Worm (Caenorhabditis elegans) whole organism, L4/young adult: ENCODE data around the gene Y37A1A.3.

ENCODE experiments used
- W03F9.2 ChIP-seq: fragments of 150-350 bp; optimal IDR thresholded peaks from 2 replicates; lab custom pipeline; 2014; ENCODE audit warnings: missing biosample characterization, missing genetic modification characterization
- dao-5 ChIP-seq: sonication (generic microtip); optimal IDR thresholded peaks from 2 replicates; lab custom pipeline; 2016; ENCODE audit warnings: missing genotype, missing genetic modification characterization, moderate library complexity, missing compliant biosample characterization
- him-1 ChIP-seq: sonication (generic microtip); optimal IDR thresholded peaks from 2 replicates; lab custom pipeline; 2016; ENCODE audit warnings: missing genotype, missing genetic modification reagents, missing genetic modification characterization, missing compliant biosample characterization

- TF ChIP-seq dao-5 (tag; lab: Kevin White, UChicago): no peak
- TF ChIP-seq him-1: no peak
- no peak for TF ChIP-seq W03F9.2 (tag; lab: Kevin White, UChicago)
These were observed 21.9 kb downstream of the Y37A1A.3 start for ce11 chrIV:13880803-13881202.
